Worm (Caenorhabditis elegans): ENCODE data around the gene F49C12.6.

F49C12.6 gene

DNA sequence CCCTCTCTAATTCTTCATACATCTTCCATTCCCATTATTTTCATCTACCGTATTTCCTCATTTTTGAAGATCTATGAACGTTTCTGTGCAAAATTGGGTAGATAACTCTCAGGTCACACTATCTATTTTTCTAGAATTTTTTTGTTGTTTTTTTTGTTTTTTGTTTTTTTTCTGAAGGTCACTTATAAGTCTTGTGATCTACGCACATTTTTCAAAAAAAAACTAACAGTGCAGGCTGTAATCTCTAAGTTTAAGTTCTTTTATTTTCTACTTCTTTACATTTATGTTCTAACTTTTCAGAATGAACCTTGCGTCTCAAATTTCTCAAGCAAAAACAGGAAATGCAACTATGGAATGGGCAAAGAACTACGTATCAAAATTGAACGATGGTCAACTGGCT lies 39.1 kb downstream of the F49C12.6 start, which contains the start of gene flh-3:
Gene flh-3 (plus strand): TSS at position 301 of the 400 bp plus-strand sequence.
- TF ChIP-seq cnd-1 (tag; optimal IDR thresholded peaks at IDR 0.05), result no peak
- TF ChIP-seq M03D4.4 (tag; optimal IDR thresholded peaks at IDR 0.05), result no peak
- TF ChIP-seq nhr-28 (tag; optimal IDR thresholded peaks at IDR 0.05), result no peak
- TF ChIP-seq lsy-2 (tag; optimal IDR thresholded peaks at IDR 0.05), result no peak
- TF ChIP-seq ceh-39 (tag; optimal IDR thresholded peaks at IDR 0.05), result no peak
- TF ChIP-seq snpc-4 (tag; optimal IDR thresholded peaks at IDR 0.05), result no peak
- no peak for TF ChIP-seq mep-1 (tag; optimal IDR thresholded peaks at IDR 0.05)
- TF ChIP-seq ceh-43 (GFP tag; optimal IDR thresholded peaks at IDR 0.05), result no peak
- TF ChIP-seq drap-1 (GFP tag; optimal IDR thresholded peaks at IDR 0.05), result no peak
- no peak for TF ChIP-seq mab-5 (tag; optimal IDR thresholded peaks at IDR 0.05)

DNA sequence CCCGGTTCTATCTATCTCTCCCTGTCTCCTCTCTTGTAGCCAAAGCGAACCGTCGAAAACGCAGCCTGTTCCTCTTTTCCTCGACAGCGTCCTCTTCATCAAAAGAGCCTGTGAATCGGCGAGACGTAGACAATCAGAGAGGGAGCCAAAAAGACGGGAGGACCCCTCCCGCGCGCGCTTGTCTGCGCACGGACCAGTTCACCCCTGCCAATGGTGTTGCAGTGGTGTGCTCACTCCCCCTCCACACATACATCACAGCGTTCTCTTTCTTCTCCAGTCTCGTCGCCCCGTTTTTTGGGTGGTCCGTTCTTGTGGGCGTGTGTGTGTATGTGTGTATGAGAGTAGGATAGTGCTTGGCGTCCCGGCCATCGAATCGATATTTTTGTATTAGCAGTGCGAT lies 40.0 kb downstream of the F49C12.6 start:
- peak; percentile 7 for TF ChIP-seq unc-120 (tag; optimal IDR thresholded peaks at IDR 0.05; ENCODE audit: poor library complexity, severe bottlenecking)
- TF ChIP-seq mls-2 (tag; optimal IDR thresholded peaks at IDR 0.05), result no peak
- no peak for TF ChIP-seq snpc-4 (tag; optimal IDR thresholded peaks at IDR 0.05)
- no peak for TF ChIP-seq bed-3 (GFP tag; optimal IDR thresholded peaks at IDR 0.05)
- TF ChIP-seq lsy-2 (tag; optimal IDR thresholded peaks at IDR 0.05), result no peak
- no peak for TF ChIP-seq ces-1 (GFP tag; optimal IDR thresholded peaks at IDR 0.05)
- peak; percentile 68 for TF ChIP-seq ztf-11 (tag; optimal IDR thresholded peaks at IDR 0.05)
- TF ChIP-seq ham-2 (GFP tag; optimal IDR thresholded peaks at IDR 0.05), result peak; percentile 55
- TF ChIP-seq nhr-28 (tag; optimal IDR thresholded peaks at IDR 0.05), result no peak
- no peak for TF ChIP-seq pha-4 (tag; optimal IDR thresholded peaks at IDR 0.05)
- TF ChIP-seq drap-1 (GFP tag; optimal IDR thresholded peaks at IDR 0.05), result peak; percentile 22
- TF ChIP-seq nhr-237 (tag; optimal IDR thresholded peaks at IDR 0.05), result no peak
- TF ChIP-seq elt-1 (tag; optimal IDR thresholded peaks at IDR 0.05; ENCODE audit: borderline replicate concordance, insufficient read depth), result no peak
- TF ChIP-seq mep-1 (tag; optimal IDR thresholded peaks at IDR 0.05), result peak; percentile 20
- no peak for TF ChIP-seq nhr-76 (tag; optimal IDR thresholded peaks at IDR 0.05)
- TF ChIP-seq mab-5 (tag; optimal IDR thresholded peaks at IDR 0.05), result no peak
- no peak for TF ChIP-seq ceh-43 (GFP tag; optimal IDR thresholded peaks at IDR 0.05)
- no peak for TF ChIP-seq nhr-2 (tag; optimal IDR thresholded peaks at IDR 0.05)
- peak; percentile 11 for TF ChIP-seq hlh-1 (tag; optimal IDR thresholded peaks at IDR 0.05)
- TF ChIP-seq elt-3 (tag; optimal IDR thresholded peaks at IDR 0.05), result no peak
- TF ChIP-seq nhr-12 (tag; optimal IDR thresholded peaks at IDR 0.05), result no peak
- peak; percentile 37 for TF ChIP-seq ceh-83 (GFP tag; optimal IDR thresholded peaks at IDR 0.05)
- TF ChIP-seq blmp-1 (tag; optimal IDR thresholded peaks at IDR 0.05), result no peak
- TF ChIP-seq lin-32 (GFP tag; optimal IDR thresholded peaks at IDR 0.05), result no peak
- TF ChIP-seq unc-39 (tag; optimal IDR thresholded peaks at IDR 0.05), result no peak
- peak; percentile 41 for TF ChIP-seq M03D4.4 (tag; optimal IDR thresholded peaks at IDR 0.05)
- TF ChIP-seq lin-13 (tag; optimal IDR thresholded peaks at IDR 0.05), result peak; percentile 1
- peak; percentile 32 for TF ChIP-seq cnd-1 (tag; optimal IDR thresholded peaks at IDR 0.05)
- no peak for TF ChIP-seq sem-2 (GFP tag; optimal IDR thresholded peaks at IDR 0.05)
- no peak for TF ChIP-seq flh-1 (GFP tag; optimal IDR thresholded peaks at IDR 0.05)
- TF ChIP-seq zip-8 (tag; optimal IDR thresholded peaks at IDR 0.05), result no peak
- TF ChIP-seq tbx-8 (GFP tag; optimal IDR thresholded peaks at IDR 0.05), result peak; percentile 14
- peak; percentile 27 for TF ChIP-seq ceh-39 (tag; optimal IDR thresholded peaks at IDR 0.05)
- TF ChIP-seq unc-62 (GFP tag; optimal IDR thresholded peaks at IDR 0.05), result peak; percentile 46
- no peak for TF ChIP-seq sptf-1 (tag; optimal IDR thresholded peaks at IDR 0.05)

DNA sequence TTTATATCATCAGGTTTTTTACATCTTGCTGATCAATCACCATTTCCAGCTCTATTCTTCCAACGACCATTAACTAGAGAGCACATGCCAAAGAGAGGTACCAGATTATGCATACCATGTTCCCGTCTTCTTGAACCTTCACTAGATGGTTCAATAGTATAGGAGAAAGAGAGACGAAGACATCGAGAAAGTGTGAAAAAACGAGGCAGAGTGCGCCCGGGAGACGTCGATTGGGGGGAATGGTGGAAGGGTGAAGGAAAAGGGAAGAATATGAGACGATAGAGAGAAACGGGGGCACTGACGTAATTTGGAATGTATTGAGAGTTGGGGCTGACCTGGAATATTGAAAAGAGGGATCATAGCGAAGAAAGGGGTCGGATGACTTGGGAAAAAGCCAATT lies 41.3 kb downstream of the F49C12.6 start:
- TF ChIP-seq mep-1 (tag; optimal IDR thresholded peaks at IDR 0.05) (no peak), ham-2 (GFP tag; optimal IDR thresholded peaks at IDR 0.05) (no peak), M03D4.4 (tag; optimal IDR thresholded peaks at IDR 0.05) (no peak), unc-39 (tag; optimal IDR thresholded peaks at IDR 0.05) (no peak), mab-5 (tag; optimal IDR thresholded peaks at IDR 0.05) (no peak), unc-120 (tag; optimal IDR thresholded peaks at IDR 0.05; ENCODE audit: poor library complexity, severe bottlenecking) (no peak), cnd-1 (tag; optimal IDR thresholded peaks at IDR 0.05) (peak; percentile 28), nhr-2 (tag; optimal IDR thresholded peaks at IDR 0.05) (peak; percentile 74), bed-3 (GFP tag; optimal IDR thresholded peaks at IDR 0.05) (no peak)

DNA sequence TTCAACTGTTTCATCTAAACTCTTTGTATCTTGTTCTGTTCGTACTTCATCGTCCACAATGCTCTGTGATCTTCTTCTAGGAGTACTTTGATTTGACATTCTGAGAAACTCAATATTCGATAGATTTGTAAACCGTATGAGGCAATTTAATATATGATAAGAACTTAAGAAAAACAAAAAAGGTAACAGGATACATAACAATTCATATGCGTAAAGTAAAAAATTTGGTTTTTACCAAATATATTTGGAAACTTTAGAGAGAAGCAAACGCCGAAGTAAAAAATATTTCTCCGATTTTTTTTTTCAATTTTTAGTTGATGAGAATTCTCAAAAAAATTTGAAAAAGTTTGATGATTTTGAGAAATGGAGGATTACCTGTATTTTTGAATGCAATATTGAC lies 42.4 kb downstream of the F49C12.6 start, which contains the start of gene Y11D7A.19:
Gene Y11D7A.19 (minus strand): TSS at position 101 of the 400 bp plus-strand sequence.
- TF ChIP-seq ham-2 (GFP tag; optimal IDR thresholded peaks at IDR 0.05) (no peak), zip-8 (tag; optimal IDR thresholded peaks at IDR 0.05) (no peak), nhr-12 (tag; optimal IDR thresholded peaks at IDR 0.05) (no peak), sem-2 (GFP tag; optimal IDR thresholded peaks at IDR 0.05) (no peak)

All from whole organism, mixed stage, embryonic.